Worm (Caenorhabditis elegans) whole organism, late embryonic: ENCODE results near the gene arrd-6.

Experiments used
- nhr-11 ChIP-seq: fragments of 150-350 bp; optimal IDR thresholded peaks from 2 replicates; lab custom pipeline; 2014; ENCODE audit warnings: missing biosample characterization, missing genetic modification characterization
- rnt-1 ChIP-seq: sonication (generic microtip); optimal IDR thresholded peaks from 2 replicates; lab custom pipeline; 2016; ENCODE audit warnings: missing genetic modification characterization, missing compliant biosample characterization

DNA sequence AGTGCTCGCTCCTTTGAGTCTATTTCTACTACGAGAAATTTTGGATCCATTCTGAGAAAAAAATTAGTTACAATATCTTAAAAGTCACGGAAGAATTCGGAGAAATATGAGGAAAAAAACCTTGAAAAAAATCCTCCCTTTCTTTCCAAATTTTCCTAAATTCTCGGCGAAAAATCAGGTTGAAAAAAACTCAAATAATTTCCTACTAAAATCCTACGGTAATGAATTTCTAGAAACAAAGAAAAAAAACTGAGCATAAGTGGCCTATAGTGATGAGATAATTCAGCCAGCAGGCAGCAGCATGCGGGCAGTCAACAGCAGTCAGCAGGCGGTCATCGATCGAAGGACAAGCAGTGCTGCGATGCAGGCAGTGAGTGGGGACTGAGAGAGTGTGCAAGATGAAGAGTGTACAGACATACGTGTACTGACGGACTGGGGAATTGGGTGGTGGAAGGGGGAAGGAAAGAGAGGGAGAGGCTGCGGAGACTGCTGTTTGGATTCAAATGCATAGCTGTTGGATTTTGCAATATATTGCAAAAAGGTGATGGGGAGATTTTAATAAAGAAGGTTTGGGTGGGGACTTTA is 42.3 kb downstream of the arrd-6 start, which contains the start of gene lir-3:
- TF ChIP-seq nhr-11 (tag; lab: Kevin White, UChicago), result no peak
- TF ChIP-seq rnt-1 (tag; lab: Kevin White, UChicago), result peak; percentile 0
